Fruit fly (Drosophila melanogaster) whole organism, adult: ENCODE results near the gene CG34331.

Experiments
- CG11617 ChIP-seq: fragments of 200-800 bp; sonication (Bioruptor generic); optimal IDR thresholded peaks from 2 replicates; lab custom pipeline; 2017; ENCODE audit warnings: mild to moderate bottlenecking, missing biosample characterization, missing genetic modification reagents, missing genetic modification characterization
- bab1 ChIP-seq: fragments of 200-800 bp; sonication (Bioruptor generic); optimal IDR thresholded peaks from 3 replicates; lab custom pipeline; 2019; ENCODE audit warnings: missing biosample characterization, mild to moderate bottlenecking, missing genetic modification characterization, moderate library complexity
- kay ChIP-seq: fragments of 200-800 bp; sonication (Bioruptor generic); peaks from one replicate; lab custom pipeline; 2016; ENCODE audit warnings: missing biosample characterization, missing genetic modification characterization, borderline replicate concordance

DNA sequence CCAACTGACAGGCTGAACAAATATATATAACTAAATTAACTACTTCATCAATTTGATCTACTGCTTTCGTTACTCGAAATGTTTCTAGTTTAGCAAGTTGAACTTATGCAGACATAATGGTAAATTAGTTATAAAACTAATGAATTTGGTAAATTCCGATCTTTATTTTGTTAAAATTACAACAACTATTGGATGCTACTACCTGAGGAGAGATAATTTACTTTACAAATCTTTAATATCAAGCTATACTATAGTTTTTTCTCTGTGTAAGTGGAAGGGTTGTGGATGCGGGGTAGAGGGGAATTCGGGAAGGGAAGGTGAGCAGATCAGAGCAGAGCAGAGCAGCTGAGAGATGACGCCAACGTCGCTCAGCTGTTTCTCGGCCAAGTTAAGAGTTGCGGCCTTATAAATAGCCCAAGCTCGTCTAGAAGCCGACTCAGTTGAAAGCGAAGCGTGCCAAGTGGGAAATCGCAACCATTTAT, 25.5 kb downstream of the CG34331 start, which contains the start of gene aspr:
- TF ChIP-seq bab1 (GFP tag; lab: Kevin White, UChicago) = no peak
- TF ChIP-seq CG11617 (GFP tag; lab: Kevin White, UChicago) = no peak
- no peak for TF ChIP-seq kay (GFP tag; lab: Kevin White, UChicago)
